Fruit fly (Drosophila melanogaster) whole organism, prepupa: ENCODE results near the gene Tsp86D.

Experiments
- Blimp-1 ChIP-seq: fragments of 200-800 bp; sonication (Bioruptor generic); optimal IDR thresholded peaks from 3 replicates; lab custom pipeline; 2017; ENCODE audit warnings: missing biosample characterization, missing genetic modification characterization, mild to moderate bottlenecking, moderate library complexity, missing genetic modification reagents
- CG10669 ChIP-seq: fragments of 200-800 bp; sonication (Bioruptor generic); optimal IDR thresholded peaks from 3 replicates; lab custom pipeline; 2018; ENCODE audit warnings: missing biosample characterization, mild to moderate bottlenecking, missing genetic modification characterization, moderate library complexity
- CG11294 ChIP-seq: fragments of 200-800 bp; sonication (Bioruptor generic); IDR thresholded peaks from 2 replicates; pipeline ENCODE4 v1.3.6; 2022; ENCODE audit warnings: missing biosample characterization, missing genetic modification characterization
- CG11762 ChIP-seq: fragments of 200-800 bp; sonication (Bioruptor generic); optimal IDR thresholded peaks from 3 replicates; lab custom pipeline; 2016; ENCODE audit warnings: missing biosample characterization, missing genetic modification characterization; ENCODE audit not compliant: insufficient read depth
- CG11902 ChIP-seq: fragments of 200-800 bp; sonication (Bioruptor generic); optimal IDR thresholded peaks from 3 replicates; lab custom pipeline; 2016; ENCODE audit warnings: missing biosample characterization, missing genetic modification characterization
- CG1621 ChIP-seq: fragments of 200-800 bp; sonication (Bioruptor generic); optimal IDR thresholded peaks from 3 replicates; lab custom pipeline; 2018; ENCODE audit warnings: missing biosample characterization, mild to moderate bottlenecking, missing genetic modification characterization
- CG16779 ChIP-seq: fragments of 200-800 bp; sonication (Bioruptor generic); optimal IDR thresholded peaks from 3 replicates; lab custom pipeline; 2017; ENCODE audit warnings: missing biosample characterization, mild to moderate bottlenecking, missing genetic modification characterization
- CG3032 ChIP-seq: fragments of 200-800 bp; optimal IDR thresholded peaks from 2 replicates; lab custom pipeline; 2019; ENCODE audit warnings: missing biosample characterization, mild to moderate bottlenecking, missing genetic modification characterization, moderate library complexity
- CG31627 ChIP-seq: fragments of 200-800 bp; sonication (Bioruptor generic); optimal IDR thresholded peaks from 3 replicates; lab custom pipeline; 2016; ENCODE audit warnings: missing biosample characterization, missing genetic modification characterization
- CG34406 ChIP-seq: fragments of 200-800 bp; sonication (Bioruptor generic); optimal IDR thresholded peaks from 3 replicates; lab custom pipeline; 2016; ENCODE audit warnings: missing biosample characterization, missing genetic modification characterization
- CG3919 ChIP-seq: fragments of 200-800 bp; sonication (Bioruptor generic); optimal IDR thresholded peaks from 3 replicates; lab custom pipeline; 2016; ENCODE audit warnings: missing biosample characterization, missing genetic modification characterization
- CG4318 ChIP-seq: fragments of 200-800 bp; sonication (Bioruptor generic); optimal IDR thresholded peaks from 3 replicates; lab custom pipeline; 2017; ENCODE audit warnings: missing biosample characterization, mild to moderate bottlenecking, missing genetic modification characterization
- CG6163 ChIP-seq: fragments of 200-800 bp; sonication (Bioruptor generic); IDR thresholded peaks from 3 replicates; pipeline ENCODE4 v1.3.6; 2022; ENCODE audit warnings: missing biosample characterization, missing genetic modification characterization
- CG6276 ChIP-seq: fragments of 200-800 bp; sonication (Bioruptor generic); optimal IDR thresholded peaks from 2 replicates; lab custom pipeline; 2017; ENCODE audit warnings: missing biosample characterization, mild to moderate bottlenecking, missing genetic modification characterization
- CG6792 ChIP-seq: fragments of 200-800 bp; sonication (Bioruptor generic); optimal IDR thresholded peaks from 3 replicates; lab custom pipeline; 2016; ENCODE audit warnings: missing biosample characterization, missing genetic modification characterization
- CG6808 ChIP-seq: fragments of 200-800 bp; sonication (Bioruptor generic); optimal IDR thresholded peaks from 3 replicates; lab custom pipeline; 2017; ENCODE audit warnings: missing biosample characterization, missing genetic modification characterization, mild to moderate bottlenecking, moderate library complexity, missing genetic modification reagents
- CG6854 ChIP-seq: fragments of 200-800 bp; sonication (Bioruptor generic); optimal IDR thresholded peaks from 2 replicates; lab custom pipeline; 2017; ENCODE audit warnings: missing biosample characterization, mild to moderate bottlenecking, missing genetic modification characterization
- CG7368 ChIP-seq: fragments of 200-800 bp; sonication (Bioruptor generic); optimal IDR thresholded peaks from 3 replicates; lab custom pipeline; 2016; ENCODE audit warnings: missing biosample characterization, missing genetic modification characterization
- CG8119 ChIP-seq: fragments of 200-800 bp; sonication (Bioruptor generic); IDR thresholded peaks from 3 replicates; pipeline ENCODE4 v1.3.6; 2022; ENCODE audit warnings: missing biosample characterization, missing genetic modification characterization
- CG8319 ChIP-seq: fragments of 200-800 bp; sonication (Bioruptor generic); optimal IDR thresholded peaks from 3 replicates; lab custom pipeline; 2016; ENCODE audit warnings: missing biosample characterization, missing genetic modification characterization
- Eip75B ChIP-seq: fragments of 200-800 bp; sonication (Bioruptor generic); optimal IDR thresholded peaks from 3 replicates; lab custom pipeline; 2016; ENCODE audit warnings: missing biosample characterization, missing genetic modification characterization
- Eip93F ChIP-seq: fragments of 200-800 bp; sonication (Bioruptor generic); optimal IDR thresholded peaks from 2 replicates; lab custom pipeline; 2016; ENCODE audit warnings: missing biosample characterization, mild to moderate bottlenecking, missing genetic modification characterization
- Ets21C ChIP-seq: fragments of 200-800 bp; sonication (Bioruptor generic); optimal IDR thresholded peaks from 3 replicates; lab custom pipeline; 2016; ENCODE audit warnings: missing biosample characterization, missing genetic modification characterization
- Gug ChIP-seq: fragments of 200-800 bp; sonication (Bioruptor generic); IDR thresholded peaks from 2 replicates; pipeline ENCODE4 v1.3.6; 2022; ENCODE audit warnings: missing biosample characterization, missing genetic modification characterization
- Hr38 ChIP-seq: sonication (Bioruptor generic); optimal IDR thresholded peaks from 2 replicates; lab custom pipeline; 2016; ENCODE audit warnings: missing biosample characterization, missing genetic modification characterization
- Hr39 ChIP-seq: fragments of 200-800 bp; sonication (Bioruptor generic); optimal IDR thresholded peaks from 2 replicates; lab custom pipeline; 2016; ENCODE audit warnings: missing biosample characterization, missing genetic modification characterization
- Hr4 ChIP-seq: fragments of 200-800 bp; sonication (Bioruptor generic); optimal IDR thresholded peaks from 3 replicates; lab custom pipeline; 2016; ENCODE audit warnings: missing biosample characterization, missing genetic modification characterization
- Lpt ChIP-seq: fragments of 200-800 bp; sonication (Bioruptor generic); optimal IDR thresholded peaks from 3 replicates; lab custom pipeline; 2016; ENCODE audit warnings: missing biosample characterization, missing genetic modification characterization
- Met ChIP-seq: fragments of 200-800 bp; sonication (Bioruptor generic); optimal IDR thresholded peaks from 3 replicates; lab custom pipeline; 2016; ENCODE audit warnings: missing biosample characterization, missing genetic modification characterization
- OdsH ChIP-seq: fragments of 200-800 bp; sonication (Bioruptor generic); optimal IDR thresholded peaks from 3 replicates; lab custom pipeline; 2016; ENCODE audit warnings: missing biosample characterization, missing genetic modification characterization
- Smox ChIP-seq: fragments of 200-800 bp; sonication (Bioruptor generic); optimal IDR thresholded peaks from 3 replicates; lab custom pipeline; 2016; ENCODE audit warnings: missing biosample characterization, missing genetic modification characterization
- Sox102F ChIP-seq: fragments of 200-800 bp; sonication (Bioruptor generic); optimal IDR thresholded peaks from 2 replicates; lab custom pipeline; 2016; ENCODE audit warnings: missing biosample characterization, mild to moderate bottlenecking, missing genetic modification characterization
- Sox15 ChIP-seq: fragments of 200-800 bp; sonication (Bioruptor generic); optimal IDR thresholded peaks from 3 replicates; lab custom pipeline; 2016; ENCODE audit warnings: missing biosample characterization, missing genetic modification characterization
- achi ChIP-seq: fragments of 200-800 bp; sonication (Bioruptor generic); optimal IDR thresholded peaks from 3 replicates; lab custom pipeline; 2016; ENCODE audit warnings: missing biosample characterization, missing genetic modification characterization
- cyc ChIP-seq: fragments of 200-800 bp; sonication (Bioruptor generic); optimal IDR thresholded peaks from 3 replicates; lab custom pipeline; 2016; ENCODE audit warnings: missing biosample characterization, missing genetic modification characterization
- eg ChIP-seq: fragments of 200-800 bp; sonication (Bioruptor generic); IDR thresholded peaks from 3 replicates; pipeline ENCODE4 v1.3.6; 2022; ENCODE audit warnings: missing biosample characterization, missing genetic modification characterization
- esn ChIP-seq: fragments of 200-800 bp; sonication (Bioruptor generic); optimal IDR thresholded peaks from 2 replicates; lab custom pipeline; 2016; ENCODE audit warnings: missing biosample characterization, mild to moderate bottlenecking, missing genetic modification characterization, moderate library complexity
- fd85E ChIP-seq: fragments of 200-800 bp; sonication (Bioruptor generic); optimal IDR thresholded peaks from 3 replicates; lab custom pipeline; 2016; ENCODE audit warnings: missing biosample characterization, missing genetic modification characterization
- lz ChIP-seq: fragments of 200-800 bp; sonication (Bioruptor generic); optimal IDR thresholded peaks from 3 replicates; lab custom pipeline; 2016; ENCODE audit warnings: missing biosample characterization, missing genetic modification characterization
- net ChIP-seq: fragments of 200-800 bp; sonication (Bioruptor generic); optimal IDR thresholded peaks from 3 replicates; lab custom pipeline; 2016; ENCODE audit warnings: missing biosample characterization, missing genetic modification characterization
- pdm3 ChIP-seq: fragments of 200-800 bp; sonication (Bioruptor generic); optimal IDR thresholded peaks from 3 replicates; lab custom pipeline; 2016; ENCODE audit warnings: missing biosample characterization, missing genetic modification characterization
- salr ChIP-seq, 2 experiments: fragments of 200-800 bp; sonication (Bioruptor generic); optimal IDR thresholded peaks; 3 replicates each; lab custom pipeline; 2016 to 2018; ENCODE audit warnings: missing biosample characterization in 2 of 2, missing genetic modification characterization in 2 of 2, mild to moderate bottlenecking in 1 of 2
- spab ChIP-seq: fragments of 200-800 bp; sonication (Bioruptor generic); optimal IDR thresholded peaks from 2 replicates; lab custom pipeline; 2017; ENCODE audit warnings: missing biosample characterization, mild to moderate bottlenecking, missing genetic modification characterization, missing genetic modification reagents
- ss ChIP-seq, 2 experiments: fragments of 200-800 bp; sonication (Bioruptor generic); optimal IDR thresholded peaks; 2 replicates in 1 of 2; 3 replicates in 1 of 2; lab custom pipeline; 2017 to 2018; ENCODE audit warnings: mild to moderate bottlenecking in 2 of 2, missing biosample characterization in 2 of 2, missing genetic modification characterization in 2 of 2, moderate library complexity in 1 of 2
- svp ChIP-seq: fragments of 200-800 bp; sonication (Bioruptor generic); peaks from one replicate; lab custom pipeline; 2016; ENCODE audit warnings: missing biosample characterization, missing genetic modification characterization
- topi ChIP-seq: fragments of 200-800 bp; sonication (Bioruptor generic); optimal IDR thresholded peaks from 3 replicates; lab custom pipeline; 2016; ENCODE audit warnings: missing biosample characterization, missing genetic modification characterization
- vri ChIP-seq: fragments of 200-800 bp; sonication (Bioruptor generic); optimal IDR thresholded peaks from 3 replicates; lab custom pipeline; 2016; ENCODE audit warnings: missing biosample characterization, mild to moderate bottlenecking, missing genetic modification characterization

Tsp86D gene

DNA sequence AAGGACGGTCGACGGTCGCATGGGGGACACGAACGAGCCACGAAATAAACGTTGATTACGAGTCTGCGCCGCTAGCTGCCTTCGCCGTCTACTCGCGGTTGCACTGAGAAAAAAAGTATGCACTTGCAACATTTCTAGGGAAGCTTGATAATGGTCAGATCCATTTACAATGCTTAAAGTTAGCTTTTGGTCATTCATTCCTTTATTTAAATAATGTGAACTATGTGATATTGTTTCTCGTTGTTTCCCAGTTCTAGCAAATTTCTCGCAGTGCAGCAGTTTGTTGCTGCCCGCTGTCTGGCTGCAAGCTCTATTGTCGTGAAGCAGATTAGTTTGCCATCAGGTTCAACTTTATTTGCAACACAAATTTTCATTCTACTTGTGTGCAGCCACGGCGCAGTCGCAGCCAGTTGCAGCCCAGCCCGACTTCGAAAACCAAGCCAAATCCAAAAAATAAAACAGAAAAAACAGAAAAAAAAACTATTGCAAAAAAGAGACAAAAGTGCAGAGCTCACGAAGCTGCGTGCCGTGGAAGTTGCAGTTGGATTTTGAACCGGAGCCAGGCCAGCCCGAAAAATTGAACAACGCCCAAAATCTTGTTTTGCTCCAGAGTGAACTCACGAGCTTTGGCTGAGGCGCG is 35.9 kb upstream of the Tsp86D start (continued):
- no peak for TF ChIP-seq Smox (GFP tag; lab: Kevin White, UChicago)
- TF ChIP-seq CG16779 (tag; lab: Kevin White, UChicago), result peak; percentile 79
- TF ChIP-seq CG3919, result peak; percentile 93
- TF ChIP-seq eg (GFP tag; lab: Robert Waterston, UW), result peak; percentile 95
- peak; percentile 97 for TF ChIP-seq CG6163 (GFP tag; lab: Robert Waterston, UW)
- TF ChIP-seq Hr4, result peak; percentile 83
- TF ChIP-seq Hr38 (GFP tag; lab: Kevin White, UChicago), result no peak
- peak; percentile 65 for TF ChIP-seq svp (GFP tag; lab: Kevin White, UChicago)
- peak; percentile 43 for TF ChIP-seq cyc (GFP tag; lab: Kevin White, UChicago)
- peak; percentile 67 for TF ChIP-seq pdm3
- peak; percentile 91 for TF ChIP-seq CG6276 (GFP tag; lab: Kevin White, UChicago)
- TF ChIP-seq net (GFP tag; lab: Kevin White, UChicago), result peak; percentile 55
- peak; percentile 76 for TF ChIP-seq CG4318 (GFP tag; lab: Kevin White, UChicago)
- TF ChIP-seq esn (GFP tag; lab: Kevin White, UChicago), result no peak
- TF ChIP-seq lz (GFP tag; lab: Kevin White, UChicago), result peak; percentile 20
- TF ChIP-seq Blimp-1 (GFP tag; lab: Kevin White, UChicago), result no peak
- no peak for TF ChIP-seq Hr39 (GFP tag; lab: Kevin White, UChicago)
- TF ChIP-seq CG6792, result peak; percentile 43
- TF ChIP-seq CG8319 (GFP tag; lab: Kevin White, UChicago), result peak; percentile 55
- TF ChIP-seq CG8119 (GFP tag; lab: Robert Waterston, UW), result peak; percentile 88
- TF ChIP-seq fd85E (GFP tag; lab: Kevin White, UChicago), result peak; percentile 4
- no peak for TF ChIP-seq Sox102F (GFP tag; lab: Kevin White, UChicago)
- no peak for TF ChIP-seq Ets21C (GFP tag; lab: Kevin White, UChicago)
- TF ChIP-seq ss (GFP tag; optimal IDR thresholded peaks at IDR 0.05; lab: Kevin White, UChicago), result peak; percentile 83 to 91
- peak; percentile 87 for TF ChIP-seq CG11294 (GFP tag; lab: Robert Waterston, UW)

DNA sequence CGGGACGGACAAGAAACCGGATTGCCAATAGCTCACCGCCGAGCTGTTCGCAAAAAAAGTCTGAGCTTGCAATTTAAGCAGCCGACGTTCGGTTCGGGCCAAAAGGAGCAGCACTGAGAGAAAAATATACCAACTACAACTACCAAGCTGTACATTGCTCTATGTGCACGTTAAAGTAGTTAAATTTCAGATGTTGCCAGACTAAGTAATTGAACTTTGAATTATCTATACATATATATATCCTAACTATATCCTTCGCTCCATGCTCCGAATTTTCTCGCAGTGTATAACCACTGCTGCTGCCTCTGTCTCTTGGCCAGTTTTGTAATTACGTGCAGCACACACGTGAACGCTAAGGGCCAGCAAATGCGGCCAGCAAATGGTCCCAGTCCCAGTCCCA is 33.6 kb upstream of the Tsp86D start:
- TF ChIP-seq fd85E (GFP tag; lab: Kevin White, UChicago) (peak; percentile 89), CG10669 (GFP tag; lab: Kevin White, UChicago) (peak; percentile 92), CG11762 (GFP tag; lab: Kevin White, UChicago) (peak; percentile 95), Sox102F (GFP tag; lab: Kevin White, UChicago) (peak; percentile 95), achi (GFP tag; lab: Kevin White, UChicago) (peak; percentile 96), ss (GFP tag; optimal IDR thresholded peaks at IDR 0.05; lab: Kevin White, UChicago) (peak; percentile 95 to 98), CG6854 (GFP tag; lab: Kevin White, UChicago) (peak; percentile 96), CG1621 (tag; lab: Kevin White, UChicago) (peak; percentile 94), Eip93F (peak; percentile 98), spab (GFP tag; lab: Kevin White, UChicago) (peak; percentile 95), CG34406 (GFP tag; lab: Kevin White, UChicago) (peak; percentile 95), CG16779 (tag; lab: Kevin White, UChicago) (peak; percentile 94), Gug (GFP tag; lab: Robert Waterston, UW) (peak; percentile 88), Eip75B (GFP tag; lab: Kevin White, UChicago) (peak; percentile 97), CG6808 (peak; percentile 96), Hr38 (GFP tag; lab: Kevin White, UChicago) (no peak), topi (GFP tag; lab: Kevin White, UChicago) (peak; percentile 96), pdm3 (peak; percentile 93), CG6276 (GFP tag; lab: Kevin White, UChicago) (peak; percentile 95), CG11902 (peak; percentile 92), CG8119 (GFP tag; lab: Robert Waterston, UW) (peak; percentile 97), net (GFP tag; lab: Kevin White, UChicago) (peak; percentile 95), CG4318 (GFP tag; lab: Kevin White, UChicago) (peak; percentile 93), CG31627 (GFP tag; lab: Kevin White, UChicago) (peak; percentile 86), salr (GFP tag; optimal IDR thresholded peaks at IDR 0.05; lab: Kevin White, UChicago) (peak; percentile 88 to 93), Met (GFP tag; lab: Kevin White, UChicago) (peak; percentile 94), Sox15 (peak; percentile 90), vri (GFP tag; lab: Kevin White, UChicago) (peak; percentile 94), Lpt (peak; percentile 97), lz (GFP tag; lab: Kevin White, UChicago) (peak; percentile 95), Ets21C (GFP tag; lab: Kevin White, UChicago) (peak; percentile 86), CG3032 (peak; percentile 94), CG7368 (peak; percentile 94), OdsH (peak; percentile 97), CG11294 (GFP tag; lab: Robert Waterston, UW) (peak; percentile 89), Blimp-1 (GFP tag; lab: Kevin White, UChicago) (peak; percentile 88)
